Fruit fly (Drosophila melanogaster) whole organism, prepupa: ENCODE data around the gene Pgant5.

ENCODE experiments used
- Blimp-1 ChIP-seq: fragments of 200-800 bp; sonication (Bioruptor generic); optimal IDR thresholded peaks from 3 replicates; lab custom pipeline; 2017; ENCODE audit warnings: missing biosample characterization, missing genetic modification characterization, mild to moderate bottlenecking, moderate library complexity, missing genetic modification reagents
- CG10631 ChIP-seq: fragments of 200-800 bp; sonication (Bioruptor generic); optimal IDR thresholded peaks from 2 replicates; lab custom pipeline; 2016; ENCODE audit warnings: missing biosample characterization, missing genetic modification characterization
- CG11762 ChIP-seq: fragments of 200-800 bp; sonication (Bioruptor generic); optimal IDR thresholded peaks from 3 replicates; lab custom pipeline; 2016; ENCODE audit warnings: missing biosample characterization, missing genetic modification characterization; ENCODE audit not compliant: insufficient read depth
- CG11902 ChIP-seq: fragments of 200-800 bp; sonication (Bioruptor generic); optimal IDR thresholded peaks from 3 replicates; lab custom pipeline; 2016; ENCODE audit warnings: missing biosample characterization, missing genetic modification characterization
- CG15336 ChIP-seq: fragments of 200-800 bp; sonication (Bioruptor generic); IDR thresholded peaks from 2 replicates; pipeline ENCODE4 v1.3.6; 2022; ENCODE audit warnings: missing biosample characterization, missing genetic modification characterization
- CG1621 ChIP-seq: fragments of 200-800 bp; sonication (Bioruptor generic); optimal IDR thresholded peaks from 3 replicates; lab custom pipeline; 2018; ENCODE audit warnings: missing biosample characterization, mild to moderate bottlenecking, missing genetic modification characterization
- CG16779 ChIP-seq: fragments of 200-800 bp; sonication (Bioruptor generic); optimal IDR thresholded peaks from 3 replicates; lab custom pipeline; 2017; ENCODE audit warnings: missing biosample characterization, mild to moderate bottlenecking, missing genetic modification characterization
- CG3032 ChIP-seq: fragments of 200-800 bp; optimal IDR thresholded peaks from 2 replicates; lab custom pipeline; 2019; ENCODE audit warnings: missing biosample characterization, mild to moderate bottlenecking, missing genetic modification characterization, moderate library complexity
- CG31627 ChIP-seq: fragments of 200-800 bp; sonication (Bioruptor generic); optimal IDR thresholded peaks from 3 replicates; lab custom pipeline; 2016; ENCODE audit warnings: missing biosample characterization, missing genetic modification characterization
- CG32006 ChIP-seq: fragments of 200-800 bp; sonication (Bioruptor generic); optimal IDR thresholded peaks from 3 replicates; lab custom pipeline; 2017; ENCODE audit warnings: missing biosample characterization, mild to moderate bottlenecking, missing genetic modification characterization
- CG34406 ChIP-seq: fragments of 200-800 bp; sonication (Bioruptor generic); optimal IDR thresholded peaks from 3 replicates; lab custom pipeline; 2016; ENCODE audit warnings: missing biosample characterization, missing genetic modification characterization
- CG3919 ChIP-seq: fragments of 200-800 bp; sonication (Bioruptor generic); optimal IDR thresholded peaks from 3 replicates; lab custom pipeline; 2016; ENCODE audit warnings: missing biosample characterization, missing genetic modification characterization
- CG4318 ChIP-seq: fragments of 200-800 bp; sonication (Bioruptor generic); optimal IDR thresholded peaks from 3 replicates; lab custom pipeline; 2017; ENCODE audit warnings: missing biosample characterization, mild to moderate bottlenecking, missing genetic modification characterization
- CG6276 ChIP-seq: fragments of 200-800 bp; sonication (Bioruptor generic); optimal IDR thresholded peaks from 2 replicates; lab custom pipeline; 2017; ENCODE audit warnings: missing biosample characterization, mild to moderate bottlenecking, missing genetic modification characterization
- CG6792 ChIP-seq: fragments of 200-800 bp; sonication (Bioruptor generic); optimal IDR thresholded peaks from 3 replicates; lab custom pipeline; 2016; ENCODE audit warnings: missing biosample characterization, missing genetic modification characterization
- CG6808 ChIP-seq: fragments of 200-800 bp; sonication (Bioruptor generic); optimal IDR thresholded peaks from 3 replicates; lab custom pipeline; 2017; ENCODE audit warnings: missing biosample characterization, missing genetic modification characterization, mild to moderate bottlenecking, moderate library complexity, missing genetic modification reagents
- CG6854 ChIP-seq: fragments of 200-800 bp; sonication (Bioruptor generic); optimal IDR thresholded peaks from 2 replicates; lab custom pipeline; 2017; ENCODE audit warnings: missing biosample characterization, mild to moderate bottlenecking, missing genetic modification characterization
- CG7368 ChIP-seq: fragments of 200-800 bp; sonication (Bioruptor generic); optimal IDR thresholded peaks from 3 replicates; lab custom pipeline; 2016; ENCODE audit warnings: missing biosample characterization, missing genetic modification characterization
- CG8119 ChIP-seq: fragments of 200-800 bp; sonication (Bioruptor generic); IDR thresholded peaks from 3 replicates; pipeline ENCODE4 v1.3.6; 2022; ENCODE audit warnings: missing biosample characterization, missing genetic modification characterization
- CG8632 ChIP-seq: fragments of 200-800 bp; sonication (Bioruptor generic); optimal IDR thresholded peaks from 3 replicates; lab custom pipeline; 2016; ENCODE audit warnings: missing biosample characterization, missing genetic modification characterization
- Eip75B ChIP-seq: fragments of 200-800 bp; sonication (Bioruptor generic); optimal IDR thresholded peaks from 3 replicates; lab custom pipeline; 2016; ENCODE audit warnings: missing biosample characterization, missing genetic modification characterization
- Eip78C ChIP-seq: fragments of 200-800 bp; sonication (Bioruptor generic); peaks from one replicate; lab custom pipeline; 2016; ENCODE audit warnings: missing biosample characterization, missing genetic modification characterization
- Eip93F ChIP-seq: fragments of 200-800 bp; sonication (Bioruptor generic); optimal IDR thresholded peaks from 2 replicates; lab custom pipeline; 2016; ENCODE audit warnings: missing biosample characterization, mild to moderate bottlenecking, missing genetic modification characterization
- Ets21C ChIP-seq: fragments of 200-800 bp; sonication (Bioruptor generic); optimal IDR thresholded peaks from 3 replicates; lab custom pipeline; 2016; ENCODE audit warnings: missing biosample characterization, missing genetic modification characterization
- Ets96B ChIP-seq: fragments of 200-800 bp; optimal IDR thresholded peaks from 2 replicates; lab custom pipeline; 2019; ENCODE audit warnings: missing biosample characterization, mild to moderate bottlenecking, missing genetic modification characterization, moderate library complexity
- Gug ChIP-seq: fragments of 200-800 bp; sonication (Bioruptor generic); IDR thresholded peaks from 2 replicates; pipeline ENCODE4 v1.3.6; 2022; ENCODE audit warnings: missing biosample characterization, missing genetic modification characterization
- Hr4 ChIP-seq: fragments of 200-800 bp; sonication (Bioruptor generic); optimal IDR thresholded peaks from 3 replicates; lab custom pipeline; 2016; ENCODE audit warnings: missing biosample characterization, missing genetic modification characterization
- Met ChIP-seq: fragments of 200-800 bp; sonication (Bioruptor generic); optimal IDR thresholded peaks from 3 replicates; lab custom pipeline; 2016; ENCODE audit warnings: missing biosample characterization, missing genetic modification characterization
- OdsH ChIP-seq: fragments of 200-800 bp; sonication (Bioruptor generic); optimal IDR thresholded peaks from 3 replicates; lab custom pipeline; 2016; ENCODE audit warnings: missing biosample characterization, missing genetic modification characterization
- Smox ChIP-seq: fragments of 200-800 bp; sonication (Bioruptor generic); optimal IDR thresholded peaks from 3 replicates; lab custom pipeline; 2016; ENCODE audit warnings: missing biosample characterization, missing genetic modification characterization
- Sox102F ChIP-seq: fragments of 200-800 bp; sonication (Bioruptor generic); optimal IDR thresholded peaks from 2 replicates; lab custom pipeline; 2016; ENCODE audit warnings: missing biosample characterization, mild to moderate bottlenecking, missing genetic modification characterization
- Sox14 ChIP-seq: fragments of 200-800 bp; sonication (Bioruptor generic); optimal IDR thresholded peaks from 3 replicates; lab custom pipeline; 2016; ENCODE audit warnings: missing biosample characterization, missing genetic modification characterization
- Sox15 ChIP-seq: fragments of 200-800 bp; sonication (Bioruptor generic); optimal IDR thresholded peaks from 3 replicates; lab custom pipeline; 2016; ENCODE audit warnings: missing biosample characterization, missing genetic modification characterization
- achi ChIP-seq: fragments of 200-800 bp; sonication (Bioruptor generic); optimal IDR thresholded peaks from 3 replicates; lab custom pipeline; 2016; ENCODE audit warnings: missing biosample characterization, missing genetic modification characterization
- acj6 ChIP-seq: fragments of 200-800 bp; sonication (Bioruptor generic); optimal IDR thresholded peaks from 3 replicates; lab custom pipeline; 2016; ENCODE audit warnings: missing biosample characterization, missing genetic modification characterization
- cyc ChIP-seq: fragments of 200-800 bp; sonication (Bioruptor generic); optimal IDR thresholded peaks from 3 replicates; lab custom pipeline; 2016; ENCODE audit warnings: missing biosample characterization, missing genetic modification characterization
- dac ChIP-seq: fragments of 200-800 bp; sonication (Bioruptor generic); optimal IDR thresholded peaks from 2 replicates; lab custom pipeline; 2017; ENCODE audit warnings: missing biosample characterization, mild to moderate bottlenecking, missing genetic modification characterization
- dsx ChIP-seq: fragments of 200-800 bp; optimal IDR thresholded peaks from 3 replicates; lab custom pipeline; 2019; ENCODE audit warnings: missing biosample characterization, mild to moderate bottlenecking, missing genetic modification characterization, moderate library complexity; ENCODE audit not compliant: poor library complexity, severe bottlenecking
- eg ChIP-seq: fragments of 200-800 bp; sonication (Bioruptor generic); IDR thresholded peaks from 3 replicates; pipeline ENCODE4 v1.3.6; 2022; ENCODE audit warnings: missing biosample characterization, missing genetic modification characterization
- esn ChIP-seq: fragments of 200-800 bp; sonication (Bioruptor generic); optimal IDR thresholded peaks from 2 replicates; lab custom pipeline; 2016; ENCODE audit warnings: missing biosample characterization, mild to moderate bottlenecking, missing genetic modification characterization, moderate library complexity
- fd85E ChIP-seq: fragments of 200-800 bp; sonication (Bioruptor generic); optimal IDR thresholded peaks from 3 replicates; lab custom pipeline; 2016; ENCODE audit warnings: missing biosample characterization, missing genetic modification characterization
- fkh ChIP-seq: fragments of 200-800 bp; sonication (Bioruptor generic); optimal IDR thresholded peaks from 3 replicates; lab custom pipeline; 2017; ENCODE audit warnings: missing biosample characterization, mild to moderate bottlenecking, missing genetic modification characterization, moderate library complexity
- lz ChIP-seq: fragments of 200-800 bp; sonication (Bioruptor generic); optimal IDR thresholded peaks from 3 replicates; lab custom pipeline; 2016; ENCODE audit warnings: missing biosample characterization, missing genetic modification characterization
- net ChIP-seq: fragments of 200-800 bp; sonication (Bioruptor generic); optimal IDR thresholded peaks from 3 replicates; lab custom pipeline; 2016; ENCODE audit warnings: missing biosample characterization, missing genetic modification characterization
- pdm3 ChIP-seq: fragments of 200-800 bp; sonication (Bioruptor generic); optimal IDR thresholded peaks from 3 replicates; lab custom pipeline; 2016; ENCODE audit warnings: missing biosample characterization, missing genetic modification characterization
- salr ChIP-seq, 2 experiments: fragments of 200-800 bp; sonication (Bioruptor generic); optimal IDR thresholded peaks; 3 replicates each; lab custom pipeline; 2016 to 2018; ENCODE audit warnings: missing biosample characterization in 2 of 2, missing genetic modification characterization in 2 of 2, mild to moderate bottlenecking in 1 of 2
- spab ChIP-seq: fragments of 200-800 bp; sonication (Bioruptor generic); optimal IDR thresholded peaks from 2 replicates; lab custom pipeline; 2017; ENCODE audit warnings: missing biosample characterization, mild to moderate bottlenecking, missing genetic modification characterization, missing genetic modification reagents
- ss ChIP-seq, 2 experiments: fragments of 200-800 bp; sonication (Bioruptor generic); optimal IDR thresholded peaks; 2 replicates in 1 of 2; 3 replicates in 1 of 2; lab custom pipeline; 2017 to 2018; ENCODE audit warnings: mild to moderate bottlenecking in 2 of 2, missing biosample characterization in 2 of 2, missing genetic modification characterization in 2 of 2, moderate library complexity in 1 of 2
- svp ChIP-seq: fragments of 200-800 bp; sonication (Bioruptor generic); peaks from one replicate; lab custom pipeline; 2016; ENCODE audit warnings: missing biosample characterization, missing genetic modification characterization
- topi ChIP-seq: fragments of 200-800 bp; sonication (Bioruptor generic); optimal IDR thresholded peaks from 3 replicates; lab custom pipeline; 2016; ENCODE audit warnings: missing biosample characterization, missing genetic modification characterization
- vri ChIP-seq: fragments of 200-800 bp; sonication (Bioruptor generic); optimal IDR thresholded peaks from 3 replicates; lab custom pipeline; 2016; ENCODE audit warnings: missing biosample characterization, mild to moderate bottlenecking, missing genetic modification characterization

Pgant5 gene

DNA sequence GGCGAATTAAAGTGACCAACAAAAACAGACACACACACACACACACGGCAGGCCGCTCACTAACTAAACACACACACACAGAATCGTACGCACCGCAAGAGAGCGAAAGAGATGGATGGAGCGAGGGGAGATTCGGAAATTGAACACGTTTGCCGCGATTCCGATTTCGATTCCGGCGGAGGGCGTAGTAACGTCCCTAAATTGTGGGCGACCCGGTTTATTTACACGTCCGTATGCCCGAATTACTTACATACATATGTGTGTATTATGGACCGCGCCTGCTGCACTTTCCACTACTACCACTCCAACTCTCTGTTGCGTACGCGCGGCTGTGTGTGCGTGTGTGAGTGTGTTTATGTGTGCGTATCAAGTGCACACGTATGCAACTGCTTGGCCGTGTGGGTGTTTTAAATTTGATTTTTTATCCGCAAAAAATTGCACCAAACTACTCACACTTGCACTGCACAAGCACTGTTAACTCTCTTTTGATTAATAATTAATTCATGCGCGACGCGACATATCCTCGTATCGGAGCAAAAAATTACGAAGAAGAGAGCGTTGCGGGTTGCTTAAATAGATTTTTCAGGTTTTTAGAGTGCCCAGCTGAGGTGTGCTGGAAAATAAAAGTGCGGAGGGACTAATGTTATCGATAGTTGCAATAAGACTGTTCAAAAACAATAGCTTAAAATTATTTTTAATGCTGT is at the start of gene Pgant5:
Gene Pgant5, minus strand, starts transcription at position 601 of the 704 bp plus-strand sequence.
- TF ChIP-seq vri (GFP tag; lab: Kevin White, UChicago) (peak; percentile 39), CG3919 (GFP tag; lab: Kevin White, UChicago) (peak; percentile 24), Sox102F (GFP tag; lab: Kevin White, UChicago) (peak; percentile 45), topi (GFP tag; lab: Kevin White, UChicago) (peak; percentile 27), CG32006 (GFP tag; lab: Kevin White, UChicago) (peak; percentile 17), Eip78C (GFP tag; lab: Kevin White, UChicago) (peak; percentile 73), CG11762 (GFP tag; lab: Kevin White, UChicago) (no peak), fkh (peak; percentile 78), dsx (GFP tag; lab: Kevin White, UChicago) (peak; percentile 26), CG34406 (no peak), acj6 (no peak), lz (GFP tag; lab: Kevin White, UChicago) (peak; percentile 6), svp (GFP tag; lab: Kevin White, UChicago) (peak; percentile 70), Eip93F (no peak), spab (no peak), CG6792 (GFP tag; lab: Kevin White, UChicago) (peak; percentile 10), Ets21C (GFP tag; lab: Kevin White, UChicago) (no peak), CG7368 (no peak), net (peak; percentile 20), achi (GFP tag; lab: Kevin White, UChicago) (no peak), Eip75B (GFP tag; lab: Kevin White, UChicago) (peak; percentile 20), CG15336 (GFP tag; lab: Robert Waterston, UW) (peak; percentile 30; the same call in 1 of the 2 replicates), CG16779 (tag; lab: Kevin White, UChicago) (peak; percentile 46), CG8119 (peak; percentile 24; the same call in 1 of the 3 replicates), Hr4 (GFP tag; lab: Kevin White, UChicago) (no peak), CG8632 (no peak), CG6854 (peak; percentile 36), CG3032 (tag; lab: Kevin White, UChicago) (no peak), salr (GFP tag; optimal IDR thresholded peaks at IDR 0.05; lab: Kevin White, UChicago) (peak in 1 of 2 experiments; percentile 2), fd85E (GFP tag; lab: Kevin White, UChicago) (no peak), Smox (GFP tag; lab: Kevin White, UChicago) (no peak), CG1621 (tag; lab: Kevin White, UChicago) (peak; percentile 67), Gug (GFP tag; lab: Robert Waterston, UW) (no peak), Sox15 (GFP tag; lab: Kevin White, UChicago) (no peak), ss (GFP tag; optimal IDR thresholded peaks at IDR 0.05; lab: Kevin White, UChicago) (peak; percentile 9 to 52), esn (GFP tag; lab: Kevin White, UChicago) (peak; percentile 40), Sox14 (peak; percentile 27), Ets96B (peak; percentile 9), CG31627 (GFP tag; lab: Kevin White, UChicago) (no peak), OdsH (no peak), CG11902 (GFP tag; lab: Kevin White, UChicago) (no peak), CG6808 (GFP tag; lab: Kevin White, UChicago) (peak; percentile 40), Met (peak; percentile 15), Blimp-1 (GFP tag; lab: Kevin White, UChicago) (no peak), dac (GFP tag; lab: Kevin White, UChicago) (no peak), CG6276 (GFP tag; lab: Kevin White, UChicago) (peak; percentile 13), CG4318 (GFP tag; lab: Kevin White, UChicago) (no peak), cyc (GFP tag; lab: Kevin White, UChicago) (no peak), eg (GFP tag; lab: Robert Waterston, UW) (peak; percentile 32; the same call in 1 of the 3 replicates), CG10631 (GFP tag; lab: Kevin White, UChicago) (no peak), pdm3 (GFP tag; lab: Kevin White, UChicago) (no peak)
